Worm (Caenorhabditis elegans) whole organism, mixed stage, embryonic: ENCODE data around the gene mmaa-1.
A peak's percentile ranks its signal among the peaks of the same experiment; 100 is the strongest.

ENCODE experiments used
- M03D4.4 ChIP-seq: sonication (generic microtip); optimal IDR thresholded peaks from 2 replicates; lab custom pipeline; 2017; ENCODE audit warnings: mild to moderate bottlenecking, missing genetic modification characterization, missing compliant biosample characterization
- blmp-1 ChIP-seq: fragments of 150-350 bp; optimal IDR thresholded peaks from 2 replicates; lab custom pipeline; 2014; ENCODE audit warnings: missing biosample characterization, missing genetic modification characterization
- ceh-39 ChIP-seq: fragments of 150-350 bp; optimal IDR thresholded peaks from 2 replicates; lab custom pipeline; 2014; ENCODE audit warnings: missing biosample characterization, missing genetic modification characterization
- ceh-43 ChIP-seq: fragments of 200-800 bp; sonication (Bioruptor generic); optimal IDR thresholded peaks from 2 replicates; lab custom pipeline; 2018; ENCODE audit warnings: mild to moderate bottlenecking, missing genetic modification characterization, moderate library complexity, missing compliant biosample characterization
- ceh-83 ChIP-seq: fragments of 200-800 bp; sonication (Bioruptor generic); optimal IDR thresholded peaks from 2 replicates; lab custom pipeline; 2018; ENCODE audit warnings: mild to moderate bottlenecking, missing genetic modification characterization, missing compliant biosample characterization
- ces-1 ChIP-seq: fragments of 150-350 bp; optimal IDR thresholded peaks from 2 replicates; lab custom pipeline; 2014; ENCODE audit warnings: missing biosample characterization, missing genetic modification reagents, missing genetic modification characterization
- cnd-1 ChIP-seq: fragments of 200-800 bp; sonication (Bioruptor generic); optimal IDR thresholded peaks from 2 replicates; lab custom pipeline; 2018; ENCODE audit warnings: mild to moderate bottlenecking, missing genetic modification characterization, missing compliant biosample characterization
- drap-1 ChIP-seq: fragments of 200-800 bp; sonication (Bioruptor generic); optimal IDR thresholded peaks from 3 replicates; lab custom pipeline; 2018; ENCODE audit warnings: mild to moderate bottlenecking, missing genetic modification characterization, missing compliant biosample characterization
- elt-1 ChIP-seq: sonication (generic microtip); optimal IDR thresholded peaks from 2 replicates; lab custom pipeline; 2017; ENCODE audit warnings: missing genetic modification characterization, mild to moderate bottlenecking, missing compliant biosample characterization, antibody characterized with exemption, moderate library complexity, borderline replicate concordance; ENCODE audit not compliant: insufficient read depth
- elt-3 ChIP-seq: fragments of 150-350 bp; optimal IDR thresholded peaks from 2 replicates; lab custom pipeline; 2014; ENCODE audit warnings: missing biosample characterization, missing genetic modification characterization
- hlh-1 ChIP-seq: fragments of 150-350 bp; optimal IDR thresholded peaks from 2 replicates; lab custom pipeline; 2014; ENCODE audit warnings: missing biosample characterization, missing genetic modification reagents, missing genetic modification characterization
- lin-13 ChIP-seq: fragments of 150-350 bp; optimal IDR thresholded peaks from 2 replicates; lab custom pipeline; 2014; ENCODE audit warnings: missing biosample characterization, missing genetic modification characterization
- lin-32 ChIP-seq: fragments of 200-800 bp; sonication (Bioruptor generic); optimal IDR thresholded peaks from 2 replicates; lab custom pipeline; 2018; ENCODE audit warnings: mild to moderate bottlenecking, missing genetic modification characterization, missing compliant biosample characterization
- lsy-2 ChIP-seq: fragments of 150-350 bp; optimal IDR thresholded peaks from 2 replicates; lab custom pipeline; 2014; ENCODE audit warnings: missing biosample characterization, missing genetic modification characterization
- mab-5 ChIP-seq: fragments of 150-350 bp; optimal IDR thresholded peaks from 2 replicates; lab custom pipeline; 2014; ENCODE audit warnings: missing biosample characterization, missing genetic modification characterization
- mep-1 ChIP-seq: fragments of 150-350 bp; optimal IDR thresholded peaks from 2 replicates; lab custom pipeline; 2017; ENCODE audit warnings: missing biosample characterization, missing genetic modification reagents, missing genetic modification characterization, inconsistent platforms
- mls-2 ChIP-seq: sonication (generic microtip); optimal IDR thresholded peaks from 2 replicates; lab custom pipeline; 2016; ENCODE audit warnings: mild to moderate bottlenecking, missing genetic modification characterization, moderate library complexity, missing compliant biosample characterization
- nhr-2 ChIP-seq: fragments of 150-350 bp; optimal IDR thresholded peaks from 2 replicates; lab custom pipeline; 2014; ENCODE audit warnings: missing biosample characterization, missing genetic modification characterization
- nhr-237 ChIP-seq: fragments of 150-350 bp; optimal IDR thresholded peaks from 2 replicates; lab custom pipeline; 2014; ENCODE audit warnings: missing biosample characterization, missing genetic modification characterization
- nhr-28 ChIP-seq: fragments of 150-350 bp; optimal IDR thresholded peaks from 2 replicates; lab custom pipeline; 2014; ENCODE audit warnings: missing biosample characterization, missing genetic modification characterization
- pha-4 ChIP-seq: fragments of 150-350 bp; optimal IDR thresholded peaks from 2 replicates; lab custom pipeline; 2018; ENCODE audit warnings: missing biosample characterization, missing genetic modification reagents, missing genetic modification characterization
- sem-2 ChIP-seq: fragments of 200-800 bp; sonication (Bioruptor generic); optimal IDR thresholded peaks from 2 replicates; lab custom pipeline; 2018; ENCODE audit warnings: mild to moderate bottlenecking, missing genetic modification characterization, missing compliant biosample characterization
- snpc-4 ChIP-seq: fragments of 150-350 bp; optimal IDR thresholded peaks from 2 replicates; lab custom pipeline; 2014; ENCODE audit warnings: missing biosample characterization, missing genetic modification characterization
- sptf-1 ChIP-seq: sonication (generic microtip); optimal IDR thresholded peaks from 2 replicates; lab custom pipeline; 2017; ENCODE audit warnings: mild to moderate bottlenecking, missing genetic modification characterization, moderate library complexity, missing compliant biosample characterization
- tbx-8 ChIP-seq: fragments of 200-800 bp; sonication (Bioruptor generic); optimal IDR thresholded peaks from 2 replicates; lab custom pipeline; 2018; ENCODE audit warnings: mild to moderate bottlenecking, missing genetic modification characterization, moderate library complexity, missing compliant biosample characterization
- unc-120 ChIP-seq: sonication (generic microtip); optimal IDR thresholded peaks from 2 replicates; lab custom pipeline; 2017; ENCODE audit warnings: missing genetic modification characterization, missing compliant biosample characterization; ENCODE audit not compliant: poor library complexity, severe bottlenecking
- unc-39 ChIP-seq: fragments of 150-350 bp; optimal IDR thresholded peaks from 2 replicates; lab custom pipeline; 2014; ENCODE audit warnings: missing biosample characterization, missing genetic modification characterization
- unc-62 ChIP-seq: fragments of 150-350 bp; optimal IDR thresholded peaks from 2 replicates; lab custom pipeline; 2014; ENCODE audit warnings: missing biosample characterization, missing genetic modification reagents, missing genetic modification characterization
- zip-8 ChIP-seq: fragments of 150-350 bp; optimal IDR thresholded peaks from 2 replicates; lab custom pipeline; 2014; ENCODE audit warnings: missing biosample characterization, missing genetic modification characterization
- ztf-11 ChIP-seq: fragments of 150-350 bp; optimal IDR thresholded peaks from 2 replicates; lab custom pipeline; 2014; ENCODE audit warnings: missing biosample characterization, missing genetic modification characterization

Gene mmaa-1

DNA sequence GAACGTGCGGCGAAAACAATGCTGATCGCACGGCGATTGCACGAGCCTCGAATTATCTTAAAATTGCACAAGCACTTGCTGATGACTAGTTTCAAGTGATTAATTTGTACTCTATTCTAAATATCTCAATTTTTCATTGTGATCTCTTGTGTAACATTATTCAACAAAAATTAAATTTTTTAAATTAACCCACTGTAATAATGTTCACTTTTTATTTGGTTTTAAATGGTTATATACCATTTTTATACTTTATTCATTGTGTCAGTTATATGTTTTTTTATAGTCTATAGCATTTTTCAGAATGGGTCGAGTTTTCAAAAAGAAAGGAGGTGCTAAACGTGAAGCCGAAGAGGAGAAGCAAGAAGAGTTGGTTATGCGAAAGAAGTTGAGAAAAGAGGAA lies 47.3 kb downstream of the mmaa-1 start, which contains the start of gene ZK1127.4:
Gene ZK1127.4, plus strand, starts transcription at position 301 of the 400 bp plus-strand sequence.
- TF ChIP-seq elt-1 (no peak), sptf-1 (no peak), mab-5 (tag; lab: Kevin White, UChicago) (no peak)

DNA sequence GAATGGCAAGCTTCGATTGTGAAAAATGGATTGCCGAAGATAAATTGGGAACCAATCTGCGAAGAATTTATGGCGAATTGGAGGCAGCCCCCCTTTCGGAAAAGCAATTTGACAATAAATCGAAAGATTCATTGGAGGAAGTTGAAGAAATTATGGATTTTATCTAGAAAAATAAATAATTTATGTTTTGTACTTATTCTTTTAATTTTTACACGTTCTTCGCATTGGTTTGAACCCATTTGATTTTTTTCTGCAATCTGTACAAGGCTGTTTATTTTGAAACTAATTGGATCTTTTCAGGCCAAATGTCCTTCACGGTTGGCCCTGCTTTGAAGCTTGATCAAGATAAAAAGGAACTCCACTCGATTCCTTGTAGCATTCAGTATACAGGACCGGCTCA lies 48.0 kb downstream of the mmaa-1 start, which contains the start of gene ZK1127.13:
Gene ZK1127.13, plus strand, starts transcription at position 301 of the 400 bp plus-strand sequence.
- TF ChIP-seq mep-1 (tag; lab: Kevin White, UChicago): no peak
- no peak for TF ChIP-seq hlh-1 (tag; lab: Kevin White, UChicago)
- TF ChIP-seq ztf-11 (tag; lab: Kevin White, UChicago): no peak
- no peak for TF ChIP-seq M03D4.4 (tag; lab: Kevin White, UChicago)
- TF ChIP-seq ceh-43 (GFP tag; lab: Kevin White, UChicago): no peak
- no peak for TF ChIP-seq unc-39
- TF ChIP-seq ceh-83 (GFP tag; lab: Kevin White, UChicago): no peak
- TF ChIP-seq nhr-2 (tag; lab: Kevin White, UChicago): no peak
- no peak for TF ChIP-seq blmp-1 (tag; lab: Kevin White, UChicago)
- TF ChIP-seq snpc-4: no peak
- no peak for TF ChIP-seq pha-4 (tag; lab: Kevin White, UChicago)

DNA sequence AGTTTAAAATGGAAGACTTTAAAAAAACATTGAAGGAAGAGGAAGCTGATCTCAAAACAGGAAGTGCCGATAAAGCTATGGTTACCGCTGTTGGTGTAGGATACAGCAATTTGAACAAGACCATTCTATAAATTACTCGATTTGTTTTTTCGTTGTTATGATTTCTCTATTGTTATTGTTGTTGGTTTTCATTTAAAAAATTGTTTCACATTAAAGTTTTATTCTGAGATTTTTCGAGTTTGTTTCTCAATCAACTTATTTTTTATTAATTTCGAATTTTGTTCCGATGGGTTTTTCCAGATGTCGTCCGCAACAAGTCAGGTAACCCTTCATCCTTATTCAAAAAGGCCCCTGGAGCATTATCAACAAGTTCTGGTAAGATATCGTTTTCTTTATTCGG lies 49.2 kb downstream of the mmaa-1 start, which contains the start of gene ZK1127.12:
Gene ZK1127.12, plus strand, starts transcription at position 301 of the 400 bp plus-strand sequence.
- no peak for TF ChIP-seq unc-120 (tag; lab: Kevin White, UChicago)
- no peak for TF ChIP-seq mep-1 (tag; lab: Kevin White, UChicago)
- TF ChIP-seq cnd-1 (tag; lab: Kevin White, UChicago): no peak
- TF ChIP-seq lsy-2: no peak
- no peak for TF ChIP-seq mls-2 (tag; lab: Kevin White, UChicago)
- TF ChIP-seq drap-1 (GFP tag; lab: Kevin White, UChicago): no peak
- no peak for TF ChIP-seq nhr-237 (tag; lab: Kevin White, UChicago)
- TF ChIP-seq blmp-1 (tag; lab: Kevin White, UChicago): no peak
- TF ChIP-seq ztf-11 (tag; lab: Kevin White, UChicago): no peak
- TF ChIP-seq ces-1 (GFP tag; lab: Kevin White, UChicago): no peak
- TF ChIP-seq sem-2: no peak
- TF ChIP-seq lin-32: no peak
- no peak for TF ChIP-seq unc-62 (GFP tag; lab: Kevin White, UChicago)
- no peak for TF ChIP-seq ceh-83 (GFP tag; lab: Kevin White, UChicago)
- no peak for TF ChIP-seq tbx-8

DNA sequence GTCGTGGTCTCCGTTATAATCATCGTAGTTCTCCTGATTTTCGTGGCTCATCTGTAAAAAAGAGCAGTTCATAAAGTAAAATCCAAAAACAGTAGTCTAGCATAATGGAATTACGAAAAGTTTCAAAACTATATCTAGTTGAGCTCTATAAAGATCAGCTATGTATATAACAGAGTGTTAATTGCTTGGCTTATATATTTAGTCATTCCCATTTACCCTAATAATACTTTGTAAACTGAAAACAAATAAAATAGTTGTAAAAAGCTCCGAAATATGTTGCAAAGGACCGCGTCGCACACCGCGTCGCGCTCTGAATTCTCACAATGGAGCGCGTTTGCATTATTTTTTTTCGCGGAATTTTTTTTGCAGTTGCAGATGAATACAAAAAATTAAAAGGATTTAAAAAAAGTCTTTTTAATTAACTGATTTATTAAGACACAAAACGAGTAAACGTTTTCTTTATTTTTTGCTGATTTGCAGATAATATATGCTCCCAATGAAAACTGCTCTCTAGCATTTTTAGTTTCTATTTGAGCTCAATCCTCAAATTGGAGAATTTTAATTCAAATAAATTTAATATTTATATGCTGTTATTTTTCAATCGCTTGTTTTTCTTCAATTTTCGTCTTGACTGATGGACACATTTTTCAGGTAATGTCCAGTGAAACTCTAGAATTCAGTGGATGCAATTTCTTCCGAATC lies 50.8 kb downstream of the mmaa-1 start, which contains the start of the genes tcer-1 and ZK1127.5:
Gene tcer-1, minus strand, starts transcription at position 51 of the 702 bp plus-strand sequence.
Gene ZK1127.5, plus strand, starts transcription at position 652 of the 702 bp plus-strand sequence.
- no peak for TF ChIP-seq zip-8 (tag; lab: Kevin White, UChicago)
- TF ChIP-seq nhr-28 (tag; lab: Kevin White, UChicago): no peak
- TF ChIP-seq lsy-2: peak; percentile 68
- no peak for TF ChIP-seq lin-32
- TF ChIP-seq pha-4 (tag; lab: Kevin White, UChicago): peak; percentile 14
- TF ChIP-seq lin-13 (tag; lab: Kevin White, UChicago): peak; percentile 29
- no peak for TF ChIP-seq elt-3
- TF ChIP-seq nhr-237 (tag; lab: Kevin White, UChicago): peak; percentile 54
- TF ChIP-seq nhr-2 (tag; lab: Kevin White, UChicago): no peak
- TF ChIP-seq ceh-39: peak; percentile 45
- TF ChIP-seq mep-1 (tag; lab: Kevin White, UChicago): peak; percentile 75
- TF ChIP-seq ztf-11 (tag; lab: Kevin White, UChicago): no peak
